Fruit fly (Drosophila melanogaster) whole organism, embryonic: Measurements from ENCODE around the gene CG33946.

Experiments used
- Abd-B ChIP-seq: fragments of 200-800 bp; sonication (Bioruptor generic); optimal IDR thresholded peaks from 2 replicates; lab custom pipeline; 2018; ENCODE audit warnings: missing biosample characterization, mild to moderate bottlenecking, missing genetic modification characterization, moderate library complexity
- Adf1 ChIP-seq: fragments of 200-800 bp; sonication (Bioruptor generic); IDR thresholded peaks from 2 replicates; pipeline ENCODE4 v1.3.6; 2022; ENCODE audit warnings: missing biosample characterization, missing genetic modification characterization
- Asciz ChIP-seq: fragments of 200-800 bp; sonication (Bioruptor generic); optimal IDR thresholded peaks from 2 replicates; lab custom pipeline; 2017; ENCODE audit warnings: missing biosample characterization, mild to moderate bottlenecking, missing genetic modification characterization, missing genetic modification reagents
- B-H1 ChIP-seq: fragments of 200-800 bp; sonication (Bioruptor generic); IDR thresholded peaks from 3 replicates; pipeline ENCODE4 v1.3.6; 2022; ENCODE audit warnings: missing biosample characterization, missing genetic modification characterization
- CG10209 ChIP-seq: fragments of 200-800 bp; sonication (Bioruptor generic); optimal IDR thresholded peaks from 3 replicates; lab custom pipeline; 2017; ENCODE audit warnings: missing biosample characterization, mild to moderate bottlenecking, missing genetic modification characterization, missing genetic modification reagents
- CG11723 ChIP-seq: fragments of 200-800 bp; sonication (Bioruptor generic); optimal IDR thresholded peaks from 2 replicates; lab custom pipeline; 2017; ENCODE audit warnings: missing biosample characterization, mild to moderate bottlenecking, missing genetic modification characterization
- CG12104 ChIP-seq: fragments of 200-800 bp; sonication (Bioruptor generic); optimal IDR thresholded peaks from 3 replicates; lab custom pipeline; 2016; ENCODE audit warnings: missing biosample characterization, missing genetic modification characterization
- CG13624 ChIP-seq: fragments of 200-800 bp; sonication (Bioruptor generic); optimal IDR thresholded peaks from 2 replicates; lab custom pipeline; 2016; ENCODE audit warnings: missing biosample characterization, missing genetic modification characterization
- CG14050 ChIP-seq: fragments of 200-800 bp; sonication (Bioruptor generic); IDR thresholded peaks from 3 replicates; pipeline ENCODE4 v1.3.6; 2022; ENCODE audit warnings: missing biosample characterization, missing genetic modification characterization
- CG15011 ChIP-seq: fragments of 200-800 bp; sonication (Bioruptor generic); optimal IDR thresholded peaks from 3 replicates; lab custom pipeline; 2018; ENCODE audit warnings: missing biosample characterization, mild to moderate bottlenecking, missing genetic modification characterization
- CG17912 ChIP-seq: fragments of 200-800 bp; sonication (Bioruptor generic); optimal IDR thresholded peaks from 2 replicates; lab custom pipeline; 2018; ENCODE audit warnings: missing biosample characterization, mild to moderate bottlenecking, missing genetic modification characterization
- CG18262 ChIP-seq: fragments of 200-800 bp; optimal IDR thresholded peaks from 3 replicates; lab custom pipeline; 2019; ENCODE audit warnings: missing biosample characterization, mild to moderate bottlenecking, missing genetic modification characterization, moderate library complexity
- CG18619 ChIP-seq: fragments of 200-800 bp; sonication (Bioruptor generic); optimal IDR thresholded peaks from 3 replicates; lab custom pipeline; 2017; ENCODE audit warnings: missing biosample characterization, mild to moderate bottlenecking, missing genetic modification characterization
- CG2202 ChIP-seq: fragments of 200-800 bp; sonication (Bioruptor generic); optimal IDR thresholded peaks from 2 replicates; lab custom pipeline; 2018; ENCODE audit warnings: missing biosample characterization, mild to moderate bottlenecking, missing genetic modification characterization
- CG3065 ChIP-seq: fragments of 200-800 bp; sonication (Bioruptor generic); optimal IDR thresholded peaks from 2 replicates; lab custom pipeline; 2016; ENCODE audit warnings: missing biosample characterization, missing genetic modification characterization
- CG4360 ChIP-seq: fragments of 200-800 bp; sonication (Bioruptor generic); IDR thresholded peaks from 2 replicates; pipeline ENCODE4 v1.3.6; 2022; ENCODE audit warnings: missing biosample characterization, missing genetic modification characterization
- CG4854 ChIP-seq: fragments of 200-800 bp; sonication (Bioruptor generic); optimal IDR thresholded peaks from 2 replicates; lab custom pipeline; 2016; ENCODE audit warnings: missing biosample characterization, missing genetic modification characterization, inconsistent platforms
- CG7556 ChIP-seq: fragments of 200-800 bp; sonication (Bioruptor generic); optimal IDR thresholded peaks from 2 replicates; lab custom pipeline; 2017; ENCODE audit warnings: missing biosample characterization, mild to moderate bottlenecking, missing genetic modification characterization
- CG7928 ChIP-seq: fragments of 200-800 bp; sonication (Bioruptor generic); optimal IDR thresholded peaks from 2 replicates; lab custom pipeline; 2017; ENCODE audit warnings: missing biosample characterization, mild to moderate bottlenecking, missing genetic modification characterization
- CG9932 ChIP-seq: fragments of 200-800 bp; sonication (Bioruptor generic); IDR thresholded peaks from 2 replicates; pipeline ENCODE4 v1.3.6; 2022; ENCODE audit warnings: missing biosample characterization, missing genetic modification characterization
- Chrac-16 ChIP-seq: fragments of 200-800 bp; sonication (Bioruptor generic); optimal IDR thresholded peaks from 3 replicates; lab custom pipeline; 2016; ENCODE audit warnings: missing biosample characterization, missing genetic modification characterization
- CkIIα-i1 ChIP-seq: fragments of 200-800 bp; sonication (Bioruptor generic); IDR thresholded peaks from 2 replicates; pipeline ENCODE4 v1.3.6; 2022; ENCODE audit warnings: missing biosample characterization, missing genetic modification characterization
- CoRest ChIP-seq: fragments of 200-800 bp; sonication (Bioruptor generic); optimal IDR thresholded peaks from 3 replicates; lab custom pipeline; 2018; ENCODE audit warnings: missing biosample characterization, mild to moderate bottlenecking, missing genetic modification characterization, moderate library complexity
- Deaf1 ChIP-seq: fragments of 200-800 bp; optimal IDR thresholded peaks from 3 replicates; lab custom pipeline; 2019; ENCODE audit warnings: missing biosample characterization, mild to moderate bottlenecking, missing genetic modification characterization, moderate library complexity
- Dfd ChIP-seq, 2 experiments: fragments of >200 bp; optimal IDR thresholded peaks; 2 replicates each; lab custom pipeline; 2017; ENCODE audit warnings: missing biosample characterization in 2 of 2, missing genetic modification characterization in 2 of 2
- Doc3 ChIP-seq: fragments of 200-800 bp; sonication (Bioruptor generic); IDR thresholded peaks from 3 replicates; pipeline ENCODE4 v1.3.6; 2022; ENCODE audit warnings: missing biosample characterization, missing genetic modification characterization; ENCODE audit not compliant: partially characterized antibody
- HHEX ChIP-seq: fragments of 200-800 bp; sonication (Bioruptor generic); optimal IDR thresholded peaks from 3 replicates; lab custom pipeline; 2017; ENCODE audit warnings: missing biosample characterization, mild to moderate bottlenecking, missing genetic modification characterization, missing genetic modification reagents
- Mrtf ChIP-seq: fragments of 200-800 bp; sonication (Bioruptor generic); IDR thresholded peaks from 3 replicates; pipeline ENCODE4 v1.3.6; 2022; ENCODE audit warnings: missing biosample characterization, missing genetic modification characterization
- NC2α ChIP-seq: fragments of 200-800 bp; sonication (Bioruptor generic); optimal IDR thresholded peaks from 2 replicates; lab custom pipeline; 2016; ENCODE audit warnings: missing biosample characterization, missing genetic modification characterization
- Nf-YA ChIP-seq: fragments of 200-800 bp; sonication (Bioruptor generic); IDR thresholded peaks from 2 replicates; pipeline ENCODE4 v1.3.6; 2022; ENCODE audit warnings: missing biosample characterization, missing genetic modification characterization
- Opbp ChIP-seq: fragments of 200-800 bp; sonication (Bioruptor generic); IDR thresholded peaks from 3 replicates; pipeline ENCODE4 v1.3.6; 2022; ENCODE audit warnings: missing biosample characterization, missing genetic modification characterization; ENCODE audit not compliant: partially characterized antibody
- Ravus ChIP-seq: fragments of 200-800 bp; sonication (Bioruptor generic); IDR thresholded peaks from 2 replicates; pipeline ENCODE4 v1.3.6; 2022; ENCODE audit warnings: missing biosample characterization, missing genetic modification characterization
- Rx ChIP-seq: fragments of 200-800 bp; sonication (Bioruptor generic); IDR thresholded peaks from 2 replicates; pipeline ENCODE4 v1.3.6; 2022; ENCODE audit warnings: missing biosample characterization, missing genetic modification characterization
- Six4 ChIP-seq: fragments of 200-800 bp; sonication (Bioruptor generic); optimal IDR thresholded peaks from 2 replicates; lab custom pipeline; 2016; ENCODE audit warnings: missing biosample characterization, missing genetic modification characterization
- Sox100B ChIP-seq: fragments of 200-800 bp; sonication (Bioruptor generic); optimal IDR thresholded peaks from 3 replicates; lab custom pipeline; 2018; ENCODE audit warnings: missing biosample characterization, mild to moderate bottlenecking, missing genetic modification characterization
- Xrp1 ChIP-seq: fragments of 200-800 bp; sonication (Bioruptor generic); IDR thresholded peaks from 2 replicates; pipeline ENCODE4 v1.3.6; 2022; ENCODE audit warnings: missing biosample characterization, missing genetic modification characterization
- bab2 ChIP-seq: fragments of 200-800 bp; sonication (Bioruptor generic); optimal IDR thresholded peaks from 2 replicates; lab custom pipeline; 2016; ENCODE audit warnings: missing biosample characterization, missing genetic modification characterization
- fd3F ChIP-seq: fragments of 200-800 bp; sonication (Bioruptor generic); optimal IDR thresholded peaks from 2 replicates; lab custom pipeline; 2018; ENCODE audit warnings: missing biosample characterization, mild to moderate bottlenecking, missing genetic modification characterization, moderate library complexity
- ftz-f1 ChIP-seq: fragments of 200-800 bp; sonication (Bioruptor generic); optimal IDR thresholded peaks from 2 replicates; lab custom pipeline; 2016; ENCODE audit warnings: missing biosample characterization, missing genetic modification characterization
- gcm2 ChIP-seq: fragments of 200-800 bp; sonication (Bioruptor generic); optimal IDR thresholded peaks from 2 replicates; lab custom pipeline; 2016; ENCODE audit warnings: missing biosample characterization, missing genetic modification characterization
- inv ChIP-seq: fragments of 200-800 bp; sonication (Bioruptor generic); IDR thresholded peaks from 2 replicates; pipeline ENCODE4 v1.3.6; 2022; ENCODE audit warnings: missing biosample characterization, missing genetic modification characterization; ENCODE audit not compliant: partially characterized antibody
- mld ChIP-seq: fragments of 200-800 bp; sonication (Bioruptor generic); IDR thresholded peaks from 3 replicates; pipeline ENCODE4 v1.3.6; 2022; ENCODE audit warnings: missing biosample characterization, missing genetic modification characterization; ENCODE audit not compliant: partially characterized antibody
- pho ChIP-seq: fragments of 200-800 bp; sonication (Bioruptor generic); optimal IDR thresholded peaks from 2 replicates; lab custom pipeline; 2016; ENCODE audit warnings: missing biosample characterization, missing genetic modification characterization
- prd ChIP-seq, 3 experiments: fragments of >200 bp in 2 of 3; fragments of 200-800 bp in 1 of 3; sonication (Bioruptor generic) in 1 of 3; optimal IDR thresholded peaks in 2 of 3; IDR thresholded peaks in 1 of 3; 2 replicates in 2 of 3; 3 replicates in 1 of 3; pipeline versions ENCODE4 v1.3.6 to Lab custom; 2017 to 2022; ENCODE audit warnings: missing biosample characterization in 1 of 3, missing genetic modification characterization in 1 of 3
- repo ChIP-seq: fragments of 200-800 bp; sonication (Bioruptor generic); optimal IDR thresholded peaks from 2 replicates; lab custom pipeline; 2016; ENCODE audit warnings: missing biosample characterization, missing genetic modification characterization
- shn ChIP-seq: fragments of 200-800 bp; sonication (Bioruptor generic); optimal IDR thresholded peaks from 3 replicates; lab custom pipeline; 2016; ENCODE audit warnings: missing biosample characterization, missing genetic modification characterization
- trem ChIP-seq: fragments of 200-800 bp; optimal IDR thresholded peaks from 3 replicates; lab custom pipeline; 2019; ENCODE audit warnings: missing biosample characterization, mild to moderate bottlenecking, missing genetic modification characterization, moderate library complexity
- vfl ChIP-seq: fragments of 200-800 bp; sonication (Bioruptor generic); optimal IDR thresholded peaks from 2 replicates; lab custom pipeline; 2016; ENCODE audit warnings: missing biosample characterization, missing genetic modification characterization
- zen ChIP-seq: fragments of 200-800 bp; sonication (Bioruptor generic); optimal IDR thresholded peaks from 3 replicates; lab custom pipeline; 2018; ENCODE audit warnings: missing biosample characterization, mild to moderate bottlenecking, missing genetic modification characterization, moderate library complexity

The CG33946 gene

DNA sequence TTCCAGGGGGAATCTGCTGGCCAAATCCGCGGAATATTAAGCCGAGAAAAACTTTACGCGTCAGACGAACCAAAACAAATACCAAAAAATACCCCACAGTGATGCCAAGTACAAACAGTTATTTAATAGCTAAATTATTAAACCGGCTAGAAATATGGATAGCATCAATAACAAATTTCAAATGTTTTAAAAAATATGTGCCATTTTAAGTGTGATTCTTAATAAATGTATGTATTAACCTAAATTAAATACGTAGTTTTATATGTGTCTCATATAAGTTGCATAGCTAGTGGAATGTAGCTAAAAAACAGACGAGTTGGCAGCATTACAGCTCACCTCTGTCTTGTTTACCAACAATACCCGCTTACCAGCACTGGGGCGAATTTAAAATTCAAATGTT, 38.6 kb upstream of the CG33946 start, which contains the start of gene CG10274 (continued):
- TF ChIP-seq zen (tag; lab: Kevin White, UChicago) (peak; percentile 81), HHEX (GFP tag; lab: Kevin White, UChicago) (no peak), CG7928 (GFP tag; lab: Kevin White, UChicago) (peak; percentile 18), CG9932 (GFP tag; lab: Robert Waterston, UW) (peak; percentile 88), Ravus (GFP tag; lab: Robert Waterston, UW) (no peak), fd3F (peak; percentile 70), CG15011 (GFP tag; lab: Kevin White, UChicago) (no peak), repo (GFP tag; lab: Kevin White, UChicago) (peak; percentile 40), vfl (GFP tag; lab: Kevin White, UChicago) (no peak), CG17912 (no peak), gcm2 (GFP tag; lab: Kevin White, UChicago) (peak; percentile 54), trem (tag; lab: Kevin White, UChicago) (peak; percentile 98), CoRest (tag; lab: Kevin White, UChicago) (peak; percentile 90), CG18262 (tag; lab: Kevin White, UChicago) (peak; percentile 76), CG18619 (peak; percentile 77), ftz-f1 (GFP tag; lab: Kevin White, UChicago) (no peak), CG12104 (GFP tag; lab: Kevin White, UChicago) (peak; percentile 51), pho (peak; percentile 89), Sox100B (GFP tag; lab: Kevin White, UChicago) (no peak)

DNA sequence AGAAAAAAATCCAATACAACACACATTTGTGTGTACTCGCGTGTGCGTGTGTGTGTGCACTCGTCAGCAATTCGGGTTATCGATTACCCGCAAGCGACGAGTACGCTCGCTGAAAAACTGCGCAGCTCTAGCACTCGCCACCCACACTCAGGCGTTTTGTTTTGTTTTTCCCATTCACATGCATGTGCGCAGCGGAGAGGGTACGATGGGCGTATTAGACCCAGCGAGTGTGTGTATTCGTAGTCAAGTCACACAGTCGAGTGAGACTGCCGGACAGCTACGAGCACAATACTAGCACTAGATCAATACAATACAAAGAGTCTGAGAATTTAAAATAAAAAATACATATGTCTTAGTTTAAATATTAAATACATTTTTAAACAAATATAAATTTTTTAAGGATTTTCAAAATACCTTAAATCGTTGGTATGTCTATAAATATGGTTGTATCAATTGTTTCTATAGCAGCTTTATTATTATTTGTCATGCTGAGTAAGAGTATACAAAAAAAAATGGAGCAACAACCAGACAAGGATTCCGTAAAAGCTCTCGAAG, 35.4 kb upstream of the CG33946 start, which contains the start of the genes D19B and CG43293:
Gene D19B, minus strand, starts transcription at position 37 of the 555 bp plus-strand sequence.
Gene CG43293, plus strand, starts transcription at position 306 of the 555 bp plus-strand sequence.
- peak; percentile 91 for TF ChIP-seq CG10209 (GFP tag; lab: Kevin White, UChicago)
- no peak for TF ChIP-seq prd (optimal IDR thresholded peaks at IDR 0.05; lab: Kevin White, UChicago)
- TF ChIP-seq prd (GFP tag; IDR thresholded peaks at IDR 0.05; lab: Robert Waterston, UW) = peak; percentile 94
- peak; percentile 80 for TF ChIP-seq Adf1 (GFP tag; lab: Robert Waterston, UW)
- peak; percentile 89 for TF ChIP-seq Mrtf (GFP tag; lab: Robert Waterston, UW)
- peak; percentile 45 for TF ChIP-seq NC2α
- TF ChIP-seq CkIIα-i1 = peak; percentile 43; the same call in 1 of the 2 replicates
- no peak for TF ChIP-seq Doc3 (GFP tag; lab: Robert Waterston, UW)
- peak; percentile 65 for TF ChIP-seq Abd-B (GFP tag; lab: Kevin White, UChicago)
- peak; percentile 70 for TF ChIP-seq Nf-YA (GFP tag; lab: Robert Waterston, UW)
- peak; percentile 85 for TF ChIP-seq shn
- TF ChIP-seq CG4360 (GFP tag; lab: Robert Waterston, UW) = peak; percentile 58; the same call in 1 of the 2 replicates
- peak; percentile 90 for TF ChIP-seq CG13624 (GFP tag; lab: Kevin White, UChicago)
- peak; percentile 62 for TF ChIP-seq Deaf1 (tag; lab: Kevin White, UChicago)
- TF ChIP-seq Asciz (GFP tag; lab: Kevin White, UChicago) = peak; percentile 80
- TF ChIP-seq Opbp = peak; percentile 77; the same call in 2 of the 3 replicates
- peak; percentile 81 for TF ChIP-seq CG7556 (GFP tag; lab: Kevin White, UChicago)
- peak; percentile 82 for TF ChIP-seq CG14050
- peak; percentile 91 for TF ChIP-seq Chrac-16
- TF ChIP-seq Xrp1 (GFP tag; lab: Robert Waterston, UW) = peak; percentile 95
- TF ChIP-seq Six4 = peak; percentile 90
- TF ChIP-seq CG4854 (GFP tag; lab: Kevin White, UChicago) = peak; percentile 73
- TF ChIP-seq inv (GFP tag; lab: Robert Waterston, UW) = 0 out of 2 replicates have a peak, but pooled peaks have one; percentile 14
- no peak for TF ChIP-seq mld (GFP tag; lab: Robert Waterston, UW)
- TF ChIP-seq CG2202 (tag; lab: Kevin White, UChicago) = peak; percentile 75
- TF ChIP-seq bab2 (GFP tag; lab: Kevin White, UChicago) = peak; percentile 91
- peak; percentile 89 for TF ChIP-seq B-H1 (GFP tag; lab: Robert Waterston, UW)
- TF ChIP-seq fd3F = peak; percentile 81
- peak; percentile 90 for TF ChIP-seq CG3065 (GFP tag; lab: Kevin White, UChicago)
- TF ChIP-seq CG11723 (GFP tag; lab: Kevin White, UChicago) = peak; percentile 82
- peak; percentile 72 for TF ChIP-seq trem (tag; lab: Kevin White, UChicago)
- no peak for TF ChIP-seq Dfd (GFP tag; optimal IDR thresholded peaks at IDR 0.05; lab: Kevin White, UChicago)
- TF ChIP-seq Rx (GFP tag; lab: Robert Waterston, UW) = peak; percentile 84
